Worm (Caenorhabditis elegans) whole organism, L4 larva: ENCODE data around the gene T28B11.1.

Experiments
- F10B5.3 ChIP-seq: sonication (generic microtip); optimal IDR thresholded peaks from 2 replicates; lab custom pipeline; 2016; ENCODE audit warnings: mild to moderate bottlenecking, missing genetic modification characterization, missing compliant biosample characterization
- F26F4.8 ChIP-seq: fragments of 200-800 bp; sonication (Bioruptor generic); conservative IDR thresholded peaks from 2 replicates; pipeline ENCODE4 v1.3.6; 2022; ENCODE audit warnings: missing genetic modification characterization, missing compliant biosample characterization
- F44E2.7 ChIP-seq: fragments of 200-800 bp; sonication (Bioruptor generic); IDR thresholded peaks from 2 replicates; pipeline ENCODE4 v2.1.2; 2022; ENCODE audit warnings: missing genetic modification characterization, missing compliant biosample characterization
- T26A8.4 ChIP-seq: fragments of 200-800 bp; sonication (Bioruptor generic); IDR thresholded peaks from 2 replicates; pipeline ENCODE4 v1.3.6; 2022; ENCODE audit warnings: missing genetic modification characterization, missing compliant biosample characterization
- Y48G9A.11 ChIP-seq: fragments of 200-800 bp; sonication (Bioruptor generic); IDR thresholded peaks from 2 replicates; pipeline ENCODE4 v1.3.6; 2022; ENCODE audit warnings: missing genetic modification reagents, missing genetic modification characterization, missing compliant biosample characterization
- Y75B8A.6 ChIP-seq: fragments of 200-800 bp; sonication (Bioruptor generic); IDR thresholded peaks from 2 replicates; pipeline ENCODE4 v1.3.6; 2022; ENCODE audit warnings: missing genetic modification reagents, missing genetic modification characterization, missing compliant biosample characterization
- ZK546.5 ChIP-seq, 2 experiments: sonication (generic microtip); optimal IDR thresholded peaks; 2 replicates each; lab custom pipeline; 2017; ENCODE audit warnings: missing biosample characterization in 2 of 2, missing genetic modification characterization in 2 of 2
- aly-2 ChIP-seq: sonication (generic microtip); optimal IDR thresholded peaks from 2 replicates; lab custom pipeline; 2018; ENCODE audit warnings: missing biosample characterization, missing genetic modification characterization
- ama-1 ChIP-seq: fragments of 150-350 bp; optimal IDR thresholded peaks from 2 replicates; lab custom pipeline; 2014; ENCODE audit warnings: inconsistent platforms, mixed read lengths
- ceh-20 ChIP-seq: fragments of 200-800 bp; sonication (Bioruptor generic); IDR thresholded peaks from 2 replicates; pipeline ENCODE4 v1.3.6; 2022; ENCODE audit warnings: missing genetic modification reagents, missing genetic modification characterization, missing compliant biosample characterization
- ceh-32 ChIP-seq: sonication (generic microtip); optimal IDR thresholded peaks from 2 replicates; lab custom pipeline; 2016; ENCODE audit warnings: mild to moderate bottlenecking, missing genetic modification characterization, missing compliant biosample characterization; ENCODE audit not compliant: poor library complexity
- daf-12 ChIP-seq: fragments of 150-350 bp; optimal IDR thresholded peaks from 2 replicates; lab custom pipeline; 2014; ENCODE audit warnings: missing biosample characterization, missing genetic modification reagents, missing genetic modification characterization
- daf-16 ChIP-seq, 3 experiments: sonication (generic microtip); optimal IDR thresholded peaks; 2 replicates each; lab custom pipeline; 2016 to 2017; ENCODE audit warnings: missing genetic modification characterization in 3 of 3, missing genetic modification reagents in 3 of 3, mild to moderate bottlenecking in 2 of 3, missing compliant biosample characterization in 2 of 3, missing biosample characterization in 1 of 3, moderate library complexity in 1 of 3
- daf-19 ChIP-seq: fragments of 200-800 bp; sonication (Bioruptor generic); conservative IDR thresholded peaks from 2 replicates; pipeline ENCODE4 v1.3.6; 2022; ENCODE audit warnings: missing genetic modification characterization, missing compliant biosample characterization
- dpl-1 ChIP-seq: fragments of 150-350 bp; optimal IDR thresholded peaks from 2 replicates; lab custom pipeline; 2014; ENCODE audit warnings: missing biosample characterization, missing genetic modification reagents, missing genetic modification characterization
- duxl-1 ChIP-seq: sonication (generic microtip); optimal IDR thresholded peaks from 2 replicates; lab custom pipeline; 2016; ENCODE audit warnings: mild to moderate bottlenecking, missing genetic modification characterization, moderate library complexity, missing compliant biosample characterization; ENCODE audit not compliant: poor library complexity
- fkh-10 ChIP-seq: fragments of 150-350 bp; optimal IDR thresholded peaks from 2 replicates; lab custom pipeline; 2014; ENCODE audit warnings: missing biosample characterization, missing genetic modification reagents, missing genetic modification characterization
- hlh-11 ChIP-seq: fragments of 200-800 bp; sonication (Bioruptor generic); optimal IDR thresholded peaks from 2 replicates; lab custom pipeline; 2018; ENCODE audit warnings: mild to moderate bottlenecking, missing genetic modification characterization, missing compliant biosample characterization
- hlh-30 ChIP-seq: sonication (generic microtip); optimal IDR thresholded peaks from 2 replicates; lab custom pipeline; 2017; ENCODE audit warnings: antibody characterized with exemption, mild to moderate bottlenecking, missing genetic modification characterization, missing compliant biosample characterization; ENCODE audit not compliant: insufficient read depth
- hmg-1.1 ChIP-seq: fragments of 200-800 bp; sonication (Bioruptor generic); IDR thresholded peaks from 2 replicates; pipeline ENCODE4 v1.3.6; 2022; ENCODE audit warnings: missing genetic modification reagents, missing genetic modification characterization, missing compliant biosample characterization
- jun-1 ChIP-seq: fragments of 150-350 bp; optimal IDR thresholded peaks from 2 replicates; lab custom pipeline; 2014; ENCODE audit warnings: missing biosample characterization, missing genetic modification reagents, missing genetic modification characterization
- lim-7 ChIP-seq: fragments of 200-800 bp; sonication (Bioruptor generic); IDR thresholded peaks from 2 replicates; pipeline ENCODE4 v1.3.6; 2022; ENCODE audit warnings: missing genetic modification characterization, missing compliant biosample characterization
- lin-15B ChIP-seq: fragments of 150-350 bp; sonication (generic microtip); optimal IDR thresholded peaks from 3 replicates; lab custom pipeline; 2014; ENCODE audit warnings: missing biosample characterization, missing genetic modification characterization
- lin-29 ChIP-seq: fragments of 200-800 bp; sonication (Bioruptor generic); IDR thresholded peaks from 2 replicates; pipeline ENCODE4 v1.3.6; 2022; ENCODE audit warnings: missing genetic modification reagents, missing genetic modification characterization, missing compliant biosample characterization
- lin-38 ChIP-seq: fragments of 200-800 bp; sonication (Bioruptor generic); IDR thresholded peaks from 2 replicates; pipeline ENCODE4 v1.3.6; 2022; ENCODE audit warnings: missing genetic modification reagents, missing genetic modification characterization, missing compliant biosample characterization
- mep-1 ChIP-seq: fragments of 150-350 bp; sonication (generic microtip); optimal IDR thresholded peaks from 3 replicates; lab custom pipeline; 2014; ENCODE audit warnings: missing biosample characterization, missing genetic modification characterization
- mxl-2 ChIP-seq: fragments of 200-800 bp; sonication (Bioruptor generic); conservative IDR thresholded peaks from 2 replicates; pipeline ENCODE4 v1.3.6; 2022; ENCODE audit warnings: missing genetic modification reagents, missing genetic modification characterization, missing compliant biosample characterization
- mxl-3 ChIP-seq: fragments of 200-800 bp; sonication (Bioruptor generic); optimal IDR thresholded peaks from 2 replicates; lab custom pipeline; 2018; ENCODE audit warnings: mild to moderate bottlenecking, missing genetic modification characterization, missing compliant biosample characterization
- nhr-11 ChIP-seq: fragments of 150-350 bp; optimal IDR thresholded peaks from 2 replicates; lab custom pipeline; 2014; ENCODE audit warnings: missing biosample characterization, missing genetic modification characterization
- nhr-111 ChIP-seq: fragments of 200-800 bp; sonication (Bioruptor generic); optimal IDR thresholded peaks from 2 replicates; lab custom pipeline; 2018; ENCODE audit warnings: mild to moderate bottlenecking, missing genetic modification characterization, missing compliant biosample characterization
- nhr-25 ChIP-seq: sonication (generic microtip); optimal IDR thresholded peaks from 2 replicates; lab custom pipeline; 2017; ENCODE audit warnings: missing genetic modification characterization, mild to moderate bottlenecking, missing compliant biosample characterization, antibody characterized with exemption, moderate library complexity, borderline replicate concordance; ENCODE audit not compliant: insufficient read depth
- nhr-28 ChIP-seq: fragments of 150-350 bp; optimal IDR thresholded peaks from 2 replicates; lab custom pipeline; 2014; ENCODE audit warnings: missing biosample characterization, missing genetic modification characterization
- nhr-77 ChIP-seq: fragments of 150-350 bp; optimal IDR thresholded peaks from 2 replicates; lab custom pipeline; 2014; ENCODE audit warnings: missing biosample characterization, missing genetic modification characterization
- pha-4 ChIP-seq, 2 experiments: fragments of 150-350 bp in 1 of 2; fragments of 200-800 bp in 1 of 2; sonication (Bioruptor generic) in 1 of 2; IDR thresholded peaks in 1 of 2; optimal IDR thresholded peaks in 1 of 2; 2 replicates each; pipeline versions ENCODE4 v1.3.6 to Lab custom; 2014 to 2022; ENCODE audit warnings: missing genetic modification characterization in 2 of 2, missing genetic modification reagents in 2 of 2, missing biosample characterization in 1 of 2, missing compliant biosample characterization in 1 of 2
- pqm-1 ChIP-seq: sonication (generic microtip); optimal IDR thresholded peaks from 2 replicates; lab custom pipeline; 2017; ENCODE audit warnings: missing biosample characterization, missing genetic modification characterization
- rbr-2 ChIP-seq: sonication (generic microtip); optimal IDR thresholded peaks from 2 replicates; lab custom pipeline; 2016; ENCODE audit warnings: missing genotype, missing genetic modification characterization, missing compliant biosample characterization
- saeg-2 ChIP-seq: fragments of 200-800 bp; sonication (Bioruptor generic); IDR thresholded peaks from 2 replicates; pipeline ENCODE4 v1.3.6; 2022; ENCODE audit warnings: missing genetic modification reagents, missing genetic modification characterization, missing compliant biosample characterization
- sdz-12 ChIP-seq: fragments of 200-800 bp; sonication (Bioruptor generic); optimal IDR thresholded peaks from 2 replicates; lab custom pipeline; 2018; ENCODE audit warnings: mild to moderate bottlenecking, missing genetic modification characterization, missing compliant biosample characterization
- spr-3 ChIP-seq: fragments of 200-800 bp; sonication (Bioruptor generic); optimal IDR thresholded peaks from 2 replicates; lab custom pipeline; 2018; ENCODE audit warnings: mild to moderate bottlenecking, missing genetic modification characterization, missing compliant biosample characterization
- tra-1 ChIP-seq: fragments of 200-800 bp; sonication (Bioruptor generic); IDR thresholded peaks from 2 replicates; pipeline ENCODE4 v1.3.6; 2022; ENCODE audit warnings: missing genetic modification reagents, missing genetic modification characterization, missing compliant biosample characterization
- unc-130 ChIP-seq: sonication (generic microtip); optimal IDR thresholded peaks from 2 replicates; lab custom pipeline; 2016; ENCODE audit warnings: missing genetic modification reagents, missing genetic modification characterization, missing compliant biosample characterization
- unc-62 ChIP-seq, 3 experiments: fragments of 150-350 bp in 1 of 3; sonication (generic microtip); optimal IDR thresholded peaks in 2 of 3; peaks in 1 of 3; 1 replicate in 1 of 3; 2 replicates in 2 of 3; lab custom pipeline; 2014 to 2017; ENCODE audit warnings: missing biosample characterization in 3 of 3, missing genetic modification characterization in 3 of 3, missing genetic modification reagents in 3 of 3, missing genotype in 1 of 3
- vab-7 ChIP-seq: fragments of 200-800 bp; sonication (Bioruptor generic); IDR thresholded peaks from 2 replicates; pipeline ENCODE4 v1.3.6; 2022; ENCODE audit warnings: missing genetic modification reagents, missing genetic modification characterization, missing compliant biosample characterization
- zfp-2 ChIP-seq: sonication (generic microtip); optimal IDR thresholded peaks from 2 replicates; lab custom pipeline; 2016; ENCODE audit warnings: mild to moderate bottlenecking, missing genetic modification characterization, missing compliant biosample characterization
- ztf-7 ChIP-seq: fragments of 150-350 bp; optimal IDR thresholded peaks from 2 replicates; lab custom pipeline; 2014; ENCODE audit warnings: missing biosample characterization, missing genetic modification characterization

T28B11.1 gene

ce11 chrV:10720303-10720847 is 11.8 kb downstream of the T28B11.1 start:
- no peak for TF ChIP-seq ceh-32 (tag; lab: Kevin White, UChicago)
- TF ChIP-seq lin-38 (GFP tag; lab: Robert Waterston, UW): no peak
- TF ChIP-seq F10B5.3: no peak
- TF ChIP-seq nhr-28 (tag; lab: Kevin White, UChicago): no peak
- peak; percentile 21; the same call in 1 of the 2 replicates for TF ChIP-seq ceh-20 (GFP tag; lab: Robert Waterston, UW)
- TF ChIP-seq lin-29 (GFP tag; lab: Robert Waterston, UW): no peak
- no peak for TF ChIP-seq zfp-2
- TF ChIP-seq daf-19: no peak
- peak in 1 of 2 experiments; percentile 80 for TF ChIP-seq unc-62 (GFP tag; optimal IDR thresholded peaks at IDR 0.05 in 1 of 2; lab: Kevin White, UChicago)
- TF ChIP-seq unc-62 (tag; optimal IDR thresholded peaks at IDR 0.05; lab: Kevin White, UChicago): no peak
- TF ChIP-seq pha-4 (GFP tag; IDR thresholded peaks at IDR 0.05; lab: Robert Waterston, UW): no peak
- TF ChIP-seq pha-4 (tag; optimal IDR thresholded peaks at IDR 0.05; lab: Kevin White, UChicago): no peak

- no peak for TF ChIP-seq lin-15B (tag; lab: Kevin White, UChicago)
- no peak for TF ChIP-seq F44E2.7 (GFP tag; lab: Robert Waterston, UW)
- peak; percentile 84 for TF ChIP-seq hlh-11 (tag; lab: Kevin White, UChicago)
- TF ChIP-seq ZK546.5 (tag; optimal IDR thresholded peaks at IDR 0.05; lab: Kevin White, UChicago): no peak
- no peak for TF ChIP-seq Y75B8A.6 (GFP tag; lab: Robert Waterston, UW)
- TF ChIP-seq saeg-2 (GFP tag; lab: Robert Waterston, UW): 0 out of 2 replicates have a peak, but pooled peaks have one; percentile 7
- no peak for TF ChIP-seq daf-16 (GFP tag; optimal IDR thresholded peaks at IDR 0.05; lab: Kevin White, UChicago)
- TF ChIP-seq daf-16 (tag; optimal IDR thresholded peaks at IDR 0.05; lab: Kevin White, UChicago): peak; percentile 54
- no peak for TF ChIP-seq ama-1
- TF ChIP-seq nhr-111 (GFP tag; lab: Kevin White, UChicago): no peak
- no peak; the same call in 1 of the 2 replicates for TF ChIP-seq hmg-1.1 (GFP tag; lab: Robert Waterston, UW)
- no peak for TF ChIP-seq mxl-2
- no peak for TF ChIP-seq lin-29 (GFP tag; lab: Robert Waterston, UW)
- no peak for TF ChIP-seq F26F4.8 (GFP tag; lab: Robert Waterston, UW)
- no peak for TF ChIP-seq duxl-1 (tag; lab: Kevin White, UChicago)
- TF ChIP-seq daf-19: no peak
- no peak for TF ChIP-seq unc-130
- peak; percentile 69; the same call in 1 of the 2 replicates for TF ChIP-seq tra-1 (GFP tag; lab: Robert Waterston, UW)
- TF ChIP-seq aly-2 (tag; lab: Kevin White, UChicago): no peak
- peak; percentile 44 for TF ChIP-seq ztf-7 (tag; lab: Kevin White, UChicago)
- no peak for TF ChIP-seq Y48G9A.11 (GFP tag; lab: Robert Waterston, UW)
- TF ChIP-seq zfp-2: no peak
- TF ChIP-seq pha-4 (GFP tag; IDR thresholded peaks at IDR 0.05; lab: Robert Waterston, UW): 0 out of 2 replicates have a peak, but pooled peaks have one; percentile 3
- no peak for TF ChIP-seq pha-4 (tag; optimal IDR thresholded peaks at IDR 0.05; lab: Kevin White, UChicago)
- TF ChIP-seq fkh-10 (GFP tag; lab: Kevin White, UChicago): no peak
- peak; percentile 71 for TF ChIP-seq mep-1 (tag; lab: Kevin White, UChicago)
- no peak for TF ChIP-seq daf-12 (tag; lab: Kevin White, UChicago)
- no peak for TF ChIP-seq lim-7 (GFP tag; lab: Robert Waterston, UW)
- TF ChIP-seq rbr-2 (tag; lab: Kevin White, UChicago): peak; percentile 14
- TF ChIP-seq spr-3 (GFP tag; lab: Kevin White, UChicago): no peak
- TF ChIP-seq vab-7: no peak
- peak; percentile 62 for TF ChIP-seq mxl-3 (GFP tag; lab: Kevin White, UChicago)
- peak; percentile 98 for TF ChIP-seq nhr-28 (tag; lab: Kevin White, UChicago)
- peak; percentile 34 for TF ChIP-seq pqm-1 (tag; lab: Kevin White, UChicago)
- TF ChIP-seq hlh-30 (tag; lab: Kevin White, UChicago): peak; percentile 98
- peak; percentile 88 for TF ChIP-seq nhr-11
- no peak for TF ChIP-seq F10B5.3
- no peak for TF ChIP-seq sdz-12
- TF ChIP-seq nhr-25: no peak
- TF ChIP-seq nhr-77: peak; percentile 71
- peak; percentile 22 for TF ChIP-seq dpl-1 (GFP tag; lab: Kevin White, UChicago)
- peak in 1 of 2 experiments; percentile 87 for TF ChIP-seq unc-62 (GFP tag; optimal IDR thresholded peaks at IDR 0.05 in 1 of 2; lab: Kevin White, UChicago)
- no peak for TF ChIP-seq unc-62 (tag; optimal IDR thresholded peaks at IDR 0.05; lab: Kevin White, UChicago)
- TF ChIP-seq T26A8.4: no peak
- peak; percentile 25 for TF ChIP-seq jun-1 (tag; lab: Kevin White, UChicago)
Observed at ce11 chrV:10719833-10720170, 12.4 kb downstream of the T28B11.1 start.
